Fruit fly (Drosophila melanogaster) whole organism, embryonic: ENCODE results near the gene PIG-B.

Experiments used
- Bteb2 ChIP-seq: fragments of 200-800 bp; sonication (Bioruptor generic); optimal IDR thresholded peaks from 2 replicates; lab custom pipeline; 2016; ENCODE audit warnings: missing biosample characterization, missing genetic modification characterization
- CG10431 ChIP-seq: fragments of 200-800 bp; sonication (Bioruptor generic); optimal IDR thresholded peaks from 3 replicates; lab custom pipeline; 2018; ENCODE audit warnings: missing biosample characterization, mild to moderate bottlenecking, missing genetic modification characterization
- CG12104 ChIP-seq: fragments of 200-800 bp; sonication (Bioruptor generic); optimal IDR thresholded peaks from 3 replicates; lab custom pipeline; 2016; ENCODE audit warnings: missing biosample characterization, missing genetic modification characterization
- CG16815 ChIP-seq: fragments of 200-800 bp; sonication (Bioruptor generic); optimal IDR thresholded peaks from 3 replicates; lab custom pipeline; 2017; ENCODE audit warnings: missing biosample characterization, mild to moderate bottlenecking, missing genetic modification characterization
- CG17361 ChIP-seq: fragments of 200-800 bp; sonication (Bioruptor generic); IDR thresholded peaks from 3 replicates; pipeline ENCODE4 v1.3.6; 2022; ENCODE audit warnings: missing biosample characterization, missing genetic modification characterization
- CG2199 ChIP-seq: fragments of 200-800 bp; sonication (Bioruptor generic); IDR thresholded peaks from 3 replicates; pipeline ENCODE4 v1.3.6; 2022; ENCODE audit warnings: missing biosample characterization, missing genetic modification characterization
- CG30403 ChIP-seq: fragments of 200-800 bp; sonication (Bioruptor generic); optimal IDR thresholded peaks from 3 replicates; lab custom pipeline; 2016; ENCODE audit warnings: missing biosample characterization, missing genetic modification characterization
- CG3065 ChIP-seq: fragments of 200-800 bp; sonication (Bioruptor generic); optimal IDR thresholded peaks from 2 replicates; lab custom pipeline; 2016; ENCODE audit warnings: missing biosample characterization, missing genetic modification characterization
- CG32772 ChIP-seq: fragments of 200-800 bp; sonication (Bioruptor generic); IDR thresholded peaks from 2 replicates; pipeline ENCODE4 v1.3.6; 2022; ENCODE audit warnings: missing biosample characterization, missing genetic modification characterization
- CG43689 ChIP-seq: fragments of 200-800 bp; sonication (Bioruptor generic); IDR thresholded peaks from 2 replicates; pipeline ENCODE4 v1.3.6; 2022; ENCODE audit warnings: missing biosample characterization, missing genetic modification characterization
- CG7357 ChIP-seq: fragments of 200-800 bp; sonication (Bioruptor generic); IDR thresholded peaks from 3 replicates; pipeline ENCODE4 v1.3.6; 2022; ENCODE audit warnings: missing biosample characterization, missing genetic modification characterization
- CG7839 ChIP-seq: fragments of 200-800 bp; sonication (Bioruptor generic); optimal IDR thresholded peaks from 3 replicates; lab custom pipeline; 2018; ENCODE audit warnings: missing biosample characterization, mild to moderate bottlenecking, missing genetic modification characterization, moderate library complexity
- CG8281 ChIP-seq: fragments of 200-800 bp; sonication (Bioruptor generic); optimal IDR thresholded peaks from 2 replicates; lab custom pipeline; 2018; ENCODE audit warnings: missing biosample characterization, mild to moderate bottlenecking, missing genetic modification characterization, moderate library complexity
- CkIIα-i1 ChIP-seq: fragments of 200-800 bp; sonication (Bioruptor generic); IDR thresholded peaks from 2 replicates; pipeline ENCODE4 v1.3.6; 2022; ENCODE audit warnings: missing biosample characterization, missing genetic modification characterization
- D19A ChIP-seq: fragments of 200-800 bp; optimal IDR thresholded peaks from 3 replicates; lab custom pipeline; 2019; ENCODE audit warnings: missing biosample characterization, mild to moderate bottlenecking, missing genetic modification characterization, moderate library complexity
- Eip74EF ChIP-seq, 2 experiments: fragments of 200-800 bp in 1 of 2; fragments of >200 bp in 1 of 2; sonication (Bioruptor generic) in 1 of 2; optimal IDR thresholded peaks; 2 replicates each; lab custom pipeline; 2017 to 2019; ENCODE audit warnings: missing biosample characterization in 2 of 2, missing genetic modification characterization in 2 of 2, mild to moderate bottlenecking in 1 of 2, moderate library complexity in 1 of 2
- Ets65A ChIP-seq: fragments of 200-800 bp; sonication (Bioruptor generic); peaks from one replicate; lab custom pipeline; 2016; ENCODE audit warnings: missing biosample characterization, missing genetic modification characterization
- Fer3 ChIP-seq: fragments of 200-800 bp; sonication (Bioruptor generic); optimal IDR thresholded peaks from 2 replicates; lab custom pipeline; 2018; ENCODE audit warnings: missing biosample characterization, mild to moderate bottlenecking, missing genetic modification characterization, moderate library complexity
- Hand ChIP-seq: fragments of 200-800 bp; sonication (Bioruptor generic); optimal IDR thresholded peaks from 2 replicates; lab custom pipeline; 2017; ENCODE audit warnings: mild to moderate bottlenecking, missing biosample characterization, missing genetic modification reagents, missing genetic modification characterization
- MTF-1 ChIP-seq: fragments of 200-800 bp; sonication (Bioruptor generic); optimal IDR thresholded peaks from 2 replicates; lab custom pipeline; 2018; ENCODE audit warnings: missing biosample characterization, mild to moderate bottlenecking, missing genetic modification characterization, borderline replicate concordance
- NC2β ChIP-seq: fragments of 200-800 bp; sonication (Bioruptor generic); optimal IDR thresholded peaks from 2 replicates; lab custom pipeline; 2016; ENCODE audit warnings: missing biosample characterization, missing genetic modification characterization
- Rfx ChIP-seq: fragments of 200-800 bp; sonication (Bioruptor generic); IDR thresholded peaks from 2 replicates; pipeline ENCODE4 v1.3.6; 2022; ENCODE audit warnings: missing biosample characterization, missing genetic modification characterization
- ase ChIP-seq: fragments of 200-800 bp; sonication (Bioruptor generic); IDR thresholded peaks from 3 replicates; pipeline ENCODE4 v1.3.6; 2022; ENCODE audit warnings: missing biosample characterization, missing genetic modification characterization
- bsh ChIP-seq, 2 experiments: fragments of 200-800 bp; sonication (Bioruptor generic); optimal IDR thresholded peaks; 2 replicates each; lab custom pipeline; 2017 to 2018; ENCODE audit warnings: mild to moderate bottlenecking in 2 of 2, missing biosample characterization in 2 of 2, missing genetic modification characterization in 2 of 2, moderate library complexity in 1 of 2
- btn ChIP-seq: fragments of 200-800 bp; sonication (Bioruptor generic); optimal IDR thresholded peaks from 2 replicates; lab custom pipeline; 2016; ENCODE audit warnings: missing biosample characterization, missing genetic modification characterization
- cato ChIP-seq: fragments of 200-800 bp; sonication (Bioruptor generic); optimal IDR thresholded peaks from 2 replicates; lab custom pipeline; 2016; ENCODE audit warnings: missing biosample characterization, missing genetic modification characterization, borderline replicate concordance
- dimm ChIP-seq: fragments of 200-800 bp; sonication (Bioruptor generic); IDR thresholded peaks from 2 replicates; pipeline ENCODE4 v1.3.6; 2022; ENCODE audit warnings: missing biosample characterization, missing genetic modification characterization
- disco-r ChIP-seq: fragments of 200-800 bp; sonication (Bioruptor generic); optimal IDR thresholded peaks from 2 replicates; lab custom pipeline; 2016; ENCODE audit warnings: missing biosample characterization, missing genetic modification characterization
- en ChIP-seq: fragments of 200-800 bp; sonication (Bioruptor generic); optimal IDR thresholded peaks from 2 replicates; lab custom pipeline; 2016; ENCODE audit warnings: missing biosample characterization, missing genetic modification characterization
- esg ChIP-seq: fragments of 200-800 bp; sonication (Bioruptor generic); conservative IDR thresholded peaks from 2 replicates; pipeline ENCODE4 v1.3.6; 2022; ENCODE audit warnings: missing biosample characterization, missing genetic modification characterization
- fd96Cb ChIP-seq: fragments of 200-800 bp; sonication (Bioruptor generic); optimal IDR thresholded peaks from 2 replicates; lab custom pipeline; 2018; ENCODE audit warnings: missing biosample characterization, mild to moderate bottlenecking, missing genetic modification characterization, moderate library complexity
- grau ChIP-seq: fragments of 200-800 bp; optimal IDR thresholded peaks from 3 replicates; lab custom pipeline; 2019; ENCODE audit warnings: missing biosample characterization, mild to moderate bottlenecking, missing genetic modification characterization, moderate library complexity
- grn ChIP-seq: fragments of 200-800 bp; sonication (Bioruptor generic); optimal IDR thresholded peaks from 3 replicates; lab custom pipeline; 2017; ENCODE audit warnings: missing biosample characterization, missing genetic modification characterization
- gsb-n ChIP-seq: fragments of 200-800 bp; sonication (Bioruptor generic); optimal IDR thresholded peaks from 3 replicates; lab custom pipeline; 2018; ENCODE audit warnings: missing biosample characterization, mild to moderate bottlenecking, missing genetic modification characterization
- hth ChIP-seq: fragments of >200 bp; optimal IDR thresholded peaks from 2 replicates; lab custom pipeline; 2017; ENCODE audit warnings: inconsistent platforms
- klu ChIP-seq: fragments of 200-800 bp; sonication (Bioruptor generic); IDR thresholded peaks from 2 replicates; pipeline ENCODE4 v1.3.6; 2022; ENCODE audit warnings: missing biosample characterization, missing genetic modification characterization
- kni ChIP-seq: fragments of 200-800 bp; sonication (Bioruptor generic); optimal IDR thresholded peaks from 3 replicates; lab custom pipeline; 2017; ENCODE audit warnings: mild to moderate bottlenecking, missing biosample characterization, missing genetic modification reagents, missing genetic modification characterization
- lbe ChIP-seq: fragments of 200-800 bp; sonication (Bioruptor generic); optimal IDR thresholded peaks from 2 replicates; lab custom pipeline; 2016; ENCODE audit warnings: missing biosample characterization, mild to moderate bottlenecking, missing genetic modification characterization
- lmd ChIP-seq: fragments of 200-800 bp; sonication (Bioruptor generic); IDR thresholded peaks from 2 replicates; pipeline ENCODE4 v1.3.6; 2022; ENCODE audit warnings: missing biosample characterization, missing genetic modification characterization
- mam ChIP-seq: fragments of 200-800 bp; sonication (Bioruptor generic); optimal IDR thresholded peaks from 3 replicates; lab custom pipeline; 2016; ENCODE audit warnings: missing biosample characterization, missing genetic modification characterization
- nom ChIP-seq: fragments of 200-800 bp; sonication (Bioruptor generic); optimal IDR thresholded peaks from 2 replicates; lab custom pipeline; 2017; ENCODE audit warnings: missing biosample characterization, missing genetic modification characterization, mild to moderate bottlenecking, moderate library complexity, missing genetic modification reagents
- oc ChIP-seq: fragments of 200-800 bp; sonication (Bioruptor generic); optimal IDR thresholded peaks from 2 replicates; lab custom pipeline; 2018; ENCODE audit warnings: missing biosample characterization, mild to moderate bottlenecking, missing genetic modification characterization, moderate library complexity
- odd ChIP-seq: fragments of 200-800 bp; sonication (Bioruptor generic); optimal IDR thresholded peaks from 2 replicates; lab custom pipeline; 2017; ENCODE audit warnings: missing biosample characterization, mild to moderate bottlenecking, missing genetic modification characterization
- otp ChIP-seq: fragments of 200-800 bp; sonication (Bioruptor generic); IDR thresholded peaks from 3 replicates; pipeline ENCODE4, ENCODE4 v1.3.6; 2022; ENCODE audit warnings: missing biosample characterization, missing genetic modification characterization
- p53 ChIP-seq: fragments of 200-800 bp; sonication (Bioruptor generic); optimal IDR thresholded peaks from 2 replicates; lab custom pipeline; 2016; ENCODE audit warnings: missing biosample characterization, missing genetic modification characterization
- sens ChIP-seq: fragments of 200-800 bp; sonication (Bioruptor generic); peaks from one replicate; lab custom pipeline; 2016; ENCODE audit warnings: missing biosample characterization, missing genetic modification characterization
- so ChIP-seq: fragments of 200-800 bp; sonication (Bioruptor generic); IDR thresholded peaks from 3 replicates; pipeline ENCODE4 v1.3.6; 2022; ENCODE audit warnings: missing biosample characterization, missing genetic modification characterization
- sr ChIP-seq: fragments of 200-800 bp; sonication (Bioruptor generic); IDR thresholded peaks from 3 replicates; pipeline ENCODE4 v1.3.6; 2022; ENCODE audit warnings: missing biosample characterization, missing genetic modification characterization
- trem ChIP-seq: fragments of 200-800 bp; optimal IDR thresholded peaks from 3 replicates; lab custom pipeline; 2019; ENCODE audit warnings: missing biosample characterization, mild to moderate bottlenecking, missing genetic modification characterization, moderate library complexity
- unpg ChIP-seq: fragments of 200-800 bp; sonication (Bioruptor generic); optimal IDR thresholded peaks from 3 replicates; lab custom pipeline; 2018; ENCODE audit warnings: missing biosample characterization, mild to moderate bottlenecking, missing genetic modification characterization, moderate library complexity
- z ChIP-seq: fragments of 200-800 bp; sonication (Bioruptor generic); IDR thresholded peaks from 3 replicates; pipeline ENCODE4 v1.3.6; 2022; ENCODE audit warnings: missing biosample characterization, missing genetic modification characterization

PIG-B gene

DNA sequence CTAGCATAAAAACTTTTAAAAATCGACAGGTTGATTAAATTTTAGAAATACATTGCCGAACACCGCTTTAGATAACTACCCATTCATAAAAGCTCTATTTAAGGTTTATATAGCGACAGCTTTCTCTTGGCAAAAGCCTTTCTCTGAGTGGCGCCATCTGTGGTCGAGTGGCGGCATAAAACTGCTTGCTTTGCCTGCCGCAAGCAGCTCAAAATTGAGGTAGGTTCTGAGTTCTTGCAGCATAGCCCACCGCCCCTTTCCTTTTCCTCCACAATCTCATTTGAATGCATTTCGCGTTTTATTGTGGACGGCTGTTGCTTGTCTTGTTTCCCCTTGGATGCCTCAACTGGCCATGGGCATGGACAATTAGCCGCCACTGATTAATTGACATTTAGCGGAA lies 43.2 kb upstream of the PIG-B start (continued):
- TF ChIP-seq MTF-1 (GFP tag; lab: Kevin White, UChicago): no peak
- no peak for TF ChIP-seq klu (GFP tag; lab: Robert Waterston, UW)
- peak; percentile 52; the same call in 1 of the 3 replicates for TF ChIP-seq ase (GFP tag; lab: Robert Waterston, UW)
- peak; percentile 52 for TF ChIP-seq lmd (GFP tag; lab: Robert Waterston, UW)
- TF ChIP-seq Ets65A (GFP tag; lab: Kevin White, UChicago): peak; percentile 86
- TF ChIP-seq lbe (GFP tag; lab: Kevin White, UChicago): no peak
- peak; percentile 78 for TF ChIP-seq CG10431 (GFP tag; lab: Kevin White, UChicago)
- TF ChIP-seq so (GFP tag; lab: Robert Waterston, UW): 0 out of 3 replicates have a peak, but pooled peaks have one; percentile 40
- TF ChIP-seq CG17361 (GFP tag; lab: Robert Waterston, UW): no peak
- peak; percentile 32 for TF ChIP-seq Hand (GFP tag; lab: Kevin White, UChicago)
- TF ChIP-seq CG12104 (GFP tag; lab: Kevin White, UChicago): no peak
- TF ChIP-seq Bteb2 (GFP tag; lab: Kevin White, UChicago): no peak
- peak; percentile 65 for TF ChIP-seq odd
- TF ChIP-seq nom (GFP tag; lab: Kevin White, UChicago): no peak
- TF ChIP-seq CG3065: peak; percentile 20
- no peak for TF ChIP-seq CG8281
- TF ChIP-seq CG7357 (GFP tag; lab: Robert Waterston, UW): no peak
- TF ChIP-seq NC2β: peak; percentile 75
- peak; percentile 71 for TF ChIP-seq en (GFP tag; lab: Kevin White, UChicago)
- TF ChIP-seq mam: peak; percentile 9
- TF ChIP-seq disco-r (GFP tag; lab: Kevin White, UChicago): peak; percentile 46
- TF ChIP-seq gsb-n (tag; lab: Kevin White, UChicago): peak; percentile 17
- no peak for TF ChIP-seq kni (GFP tag; lab: Kevin White, UChicago)
- peak; percentile 91; the same call in 2 of the 3 replicates for TF ChIP-seq CG2199 (GFP tag; lab: Robert Waterston, UW)
- peak; percentile 35 for TF ChIP-seq btn (GFP tag; lab: Kevin White, UChicago)
- no peak for TF ChIP-seq Fer3 (tag; lab: Kevin White, UChicago)
- peak; percentile 82 for TF ChIP-seq Rfx (GFP tag; lab: Robert Waterston, UW)
- TF ChIP-seq unpg: peak; percentile 55
- TF ChIP-seq p53: peak; percentile 21
- no peak for TF ChIP-seq fd96Cb (tag; lab: Kevin White, UChicago)
- no peak for TF ChIP-seq CG7839 (tag; lab: Kevin White, UChicago)
- peak; percentile 37; the same call in 1 of the 3 replicates for TF ChIP-seq sr (GFP tag; lab: Robert Waterston, UW)
- no peak for TF ChIP-seq trem
- peak in 1 of 2 experiments; percentile 69 for TF ChIP-seq bsh (GFP tag; optimal IDR thresholded peaks at IDR 0.05; lab: Kevin White, UChicago)
- TF ChIP-seq Eip74EF (GFP tag; optimal IDR thresholded peaks at IDR 0.05; lab: Kevin White, UChicago): peak in 1 of 2 experiments; percentile 14
- peak; percentile 47 for TF ChIP-seq CG30403
- peak; percentile 92 for TF ChIP-seq sens (GFP tag; lab: Kevin White, UChicago)
- no peak for TF ChIP-seq hth (lab: Kevin White, UChicago)
- TF ChIP-seq grn (GFP tag; lab: Kevin White, UChicago): no peak
- peak; percentile 55 for TF ChIP-seq grau (tag; lab: Kevin White, UChicago)
- no peak for TF ChIP-seq D19A (tag; lab: Kevin White, UChicago)
- peak; percentile 61; the same call in 2 of the 3 replicates for TF ChIP-seq otp (GFP tag; lab: Robert Waterston, UW)
- no peak; the same call in 1 of the 2 replicates for TF ChIP-seq CG32772 (GFP tag; lab: Robert Waterston, UW)
- peak; percentile 37 for TF ChIP-seq cato (GFP tag; lab: Kevin White, UChicago)
- TF ChIP-seq oc: peak; percentile 41
- no peak for TF ChIP-seq z (GFP tag; lab: Robert Waterston, UW)
- TF ChIP-seq CkIIα-i1 (GFP tag; lab: Robert Waterston, UW): no peak
- peak; percentile 49 for TF ChIP-seq CG16815 (GFP tag; lab: Kevin White, UChicago)
- no peak for TF ChIP-seq esg (GFP tag; lab: Robert Waterston, UW)
- peak; percentile 45 for TF ChIP-seq CG43689 (GFP tag; lab: Robert Waterston, UW)
- peak; percentile 38; the same call in 1 of the 2 replicates for TF ChIP-seq dimm (GFP tag; lab: Robert Waterston, UW)
